Fruit fly (Drosophila melanogaster) whole organism, embryonic: ENCODE results near the gene CG32483.

Experiments
- ATbp ChIP-seq: fragments of 200-800 bp; sonication (Bioruptor generic); optimal IDR thresholded peaks from 2 replicates; lab custom pipeline; 2017; ENCODE audit warnings: missing biosample characterization, mild to moderate bottlenecking, missing genetic modification characterization, missing genetic modification reagents
- Blimp-1 ChIP-seq: fragments of 200-800 bp; sonication (Bioruptor generic); optimal IDR thresholded peaks from 3 replicates; lab custom pipeline; 2018; ENCODE audit warnings: missing biosample characterization, missing genetic modification characterization, mild to moderate bottlenecking, moderate library complexity, missing genetic modification reagents
- CG10543 ChIP-seq: fragments of 200-800 bp; sonication (Bioruptor generic); optimal IDR thresholded peaks from 3 replicates; lab custom pipeline; 2017; ENCODE audit warnings: missing biosample characterization, mild to moderate bottlenecking, missing genetic modification characterization, moderate library complexity
- CG11504 ChIP-seq: fragments of 200-800 bp; sonication (Bioruptor generic); optimal IDR thresholded peaks from 3 replicates; lab custom pipeline; 2019; ENCODE audit warnings: missing biosample characterization, mild to moderate bottlenecking, missing genetic modification characterization, moderate library complexity
- CG13775 ChIP-seq: fragments of 200-800 bp; sonication (Bioruptor generic); optimal IDR thresholded peaks from 3 replicates; lab custom pipeline; 2017; ENCODE audit warnings: missing biosample characterization, mild to moderate bottlenecking, missing genetic modification characterization
- CG15011 ChIP-seq: fragments of 200-800 bp; sonication (Bioruptor generic); optimal IDR thresholded peaks from 3 replicates; lab custom pipeline; 2018; ENCODE audit warnings: missing biosample characterization, mild to moderate bottlenecking, missing genetic modification characterization
- CG1647 ChIP-seq: fragments of 200-800 bp; sonication (Bioruptor generic); optimal IDR thresholded peaks from 3 replicates; lab custom pipeline; 2016; ENCODE audit warnings: missing biosample characterization, missing genetic modification characterization
- CG17829 ChIP-seq: fragments of 200-800 bp; optimal IDR thresholded peaks from 2 replicates; lab custom pipeline; 2019; ENCODE audit warnings: missing biosample characterization, mild to moderate bottlenecking, missing genetic modification characterization, moderate library complexity
- CG2889 ChIP-seq: fragments of 200-800 bp; sonication (Bioruptor generic); IDR thresholded peaks from 3 replicates; pipeline ENCODE4 v1.3.6; 2022; ENCODE audit warnings: missing biosample characterization, missing genetic modification characterization
- CG32532 ChIP-seq: fragments of 200-800 bp; sonication (Bioruptor generic); IDR thresholded peaks from 2 replicates; pipeline ENCODE4 v1.3.6; 2022; ENCODE audit warnings: missing biosample characterization, missing genetic modification characterization
- CG3838 ChIP-seq: fragments of 200-800 bp; sonication (Bioruptor generic); optimal IDR thresholded peaks from 3 replicates; lab custom pipeline; 2016; ENCODE audit warnings: missing biosample characterization, missing genetic modification characterization
- CG42726 ChIP-seq: fragments of 200-800 bp; sonication (Bioruptor generic); IDR thresholded peaks from 2 replicates; pipeline ENCODE4 v1.3.6; 2022; ENCODE audit warnings: missing biosample characterization, missing genetic modification characterization; ENCODE audit not compliant: partially characterized antibody
- CG4424 ChIP-seq: fragments of 200-800 bp; sonication (Bioruptor generic); optimal IDR thresholded peaks from 3 replicates; lab custom pipeline; 2016; ENCODE audit warnings: missing biosample characterization, missing genetic modification characterization
- CG4820 ChIP-seq: fragments of 200-800 bp; sonication (Bioruptor generic); optimal IDR thresholded peaks from 3 replicates; lab custom pipeline; 2016; ENCODE audit warnings: missing biosample characterization, missing genetic modification characterization
- CG6791 ChIP-seq: fragments of 200-800 bp; sonication (Bioruptor generic); IDR thresholded peaks from 3 replicates; pipeline ENCODE4 v1.3.6; 2022; ENCODE audit warnings: missing biosample characterization, missing genetic modification characterization; ENCODE audit not compliant: partially characterized antibody
- CG7963 ChIP-seq: fragments of 200-800 bp; sonication (Bioruptor generic); IDR thresholded peaks from 3 replicates; pipeline ENCODE4 v1.3.6; 2022; ENCODE audit warnings: missing biosample characterization, missing genetic modification characterization; ENCODE audit not compliant: partially characterized antibody
- CoRest ChIP-seq: fragments of 200-800 bp; sonication (Bioruptor generic); optimal IDR thresholded peaks from 3 replicates; lab custom pipeline; 2018; ENCODE audit warnings: missing biosample characterization, mild to moderate bottlenecking, missing genetic modification characterization, moderate library complexity
- D19B ChIP-seq: fragments of 200-800 bp; sonication (Bioruptor generic); optimal IDR thresholded peaks from 2 replicates; lab custom pipeline; 2017; ENCODE audit warnings: missing biosample characterization, mild to moderate bottlenecking, missing genetic modification characterization
- Ets65A ChIP-seq: fragments of 200-800 bp; sonication (Bioruptor generic); peaks from one replicate; lab custom pipeline; 2016; ENCODE audit warnings: missing biosample characterization, missing genetic modification characterization
- Fer3 ChIP-seq: fragments of 200-800 bp; sonication (Bioruptor generic); optimal IDR thresholded peaks from 2 replicates; lab custom pipeline; 2018; ENCODE audit warnings: missing biosample characterization, mild to moderate bottlenecking, missing genetic modification characterization, moderate library complexity
- H15 ChIP-seq: fragments of 200-800 bp; sonication (Bioruptor generic); IDR thresholded peaks from 3 replicates; pipeline ENCODE4 v1.3.6; 2022; ENCODE audit warnings: missing biosample characterization, missing genetic modification characterization
- HHEX ChIP-seq: fragments of 200-800 bp; sonication (Bioruptor generic); optimal IDR thresholded peaks from 3 replicates; lab custom pipeline; 2017; ENCODE audit warnings: missing biosample characterization, mild to moderate bottlenecking, missing genetic modification characterization, missing genetic modification reagents
- HLH3B ChIP-seq: fragments of 200-800 bp; sonication (Bioruptor generic); IDR thresholded peaks from 2 replicates; pipeline ENCODE4 v1.3.6; 2022; ENCODE audit warnings: missing biosample characterization, missing genetic modification characterization
- Med ChIP-seq: fragments of 200-800 bp; sonication (Bioruptor generic); peaks from one replicate; lab custom pipeline; 2016; ENCODE audit warnings: missing biosample characterization, missing genetic modification characterization, mild to moderate bottlenecking, inconsistent platforms, moderate library complexity
- Scr ChIP-seq: fragments of 200-800 bp; sonication (Bioruptor generic); IDR thresholded peaks from 2 replicates; pipeline ENCODE4 v1.3.6; 2022; ENCODE audit warnings: missing biosample characterization, missing genetic modification characterization; ENCODE audit not compliant: partially characterized antibody
- Trl ChIP-seq, 3 experiments: fragments of >200 bp in 2 of 3; fragments of 200-800 bp in 1 of 3; sonication (Bioruptor generic) in 1 of 3; optimal IDR thresholded peaks; 2 replicates in 1 of 3; 3 replicates in 2 of 3; lab custom pipeline; 2016 to 2017; ENCODE audit warnings: missing biosample characterization in 1 of 3, missing genetic modification characterization in 1 of 3
- Usf ChIP-seq: fragments of 200-800 bp; sonication (Bioruptor generic); optimal IDR thresholded peaks from 2 replicates; lab custom pipeline; 2017; ENCODE audit warnings: missing genotype, missing biosample characterization, missing genetic modification characterization
- YL-1 ChIP-seq: fragments of 200-800 bp; sonication (Bioruptor generic); optimal IDR thresholded peaks from 3 replicates; lab custom pipeline; 2017; ENCODE audit warnings: missing biosample characterization, mild to moderate bottlenecking, missing genetic modification characterization
- abd-A ChIP-seq: fragments of 200-800 bp; sonication (Bioruptor generic); optimal IDR thresholded peaks from 3 replicates; lab custom pipeline; 2019; ENCODE audit warnings: missing biosample characterization, mild to moderate bottlenecking, missing genetic modification characterization, moderate library complexity
- amos ChIP-seq: fragments of 200-800 bp; sonication (Bioruptor generic); IDR thresholded peaks from 2 replicates; pipeline ENCODE4 v1.3.6; 2022; ENCODE audit warnings: missing biosample characterization, missing genetic modification characterization; ENCODE audit not compliant: partially characterized antibody
- bab2 ChIP-seq: fragments of 200-800 bp; sonication (Bioruptor generic); optimal IDR thresholded peaks from 2 replicates; lab custom pipeline; 2016; ENCODE audit warnings: missing biosample characterization, missing genetic modification characterization
- caup ChIP-seq: fragments of 200-800 bp; sonication (Bioruptor generic); optimal IDR thresholded peaks from 3 replicates; lab custom pipeline; 2017; ENCODE audit warnings: missing biosample characterization, mild to moderate bottlenecking, missing genetic modification characterization, moderate library complexity; ENCODE audit not compliant: severe bottlenecking
- dati ChIP-seq: fragments of 200-800 bp; sonication (Bioruptor generic); IDR thresholded peaks from 2 replicates; pipeline ENCODE4 v1.3.6; 2022; ENCODE audit warnings: missing biosample characterization, missing genetic modification characterization
- ewg ChIP-seq: fragments of 200-800 bp; sonication (Bioruptor generic); optimal IDR thresholded peaks from 3 replicates; lab custom pipeline; 2017; ENCODE audit warnings: mild to moderate bottlenecking, missing biosample characterization, missing genetic modification reagents, missing genetic modification characterization
- fu2 ChIP-seq: fragments of 200-800 bp; sonication (Bioruptor generic); optimal IDR thresholded peaks from 2 replicates; lab custom pipeline; 2016; ENCODE audit warnings: missing biosample characterization, missing genetic modification characterization
- gce ChIP-seq: fragments of 200-800 bp; sonication (Bioruptor generic); IDR thresholded peaks from 3 replicates; pipeline ENCODE4 v1.3.6; 2022; ENCODE audit warnings: missing biosample characterization, missing genetic modification characterization
- gsb-n ChIP-seq: fragments of 200-800 bp; sonication (Bioruptor generic); optimal IDR thresholded peaks from 3 replicates; lab custom pipeline; 2018; ENCODE audit warnings: missing biosample characterization, mild to moderate bottlenecking, missing genetic modification characterization
- hbn ChIP-seq: fragments of 200-800 bp; sonication (Bioruptor generic); IDR thresholded peaks from 2 replicates; pipeline ENCODE4 v1.3.6; 2022; ENCODE audit warnings: missing biosample characterization, missing genetic modification characterization; ENCODE audit not compliant: partially characterized antibody
- jing ChIP-seq: fragments of 200-800 bp; sonication (Bioruptor generic); optimal IDR thresholded peaks from 2 replicates; lab custom pipeline; 2018; ENCODE audit warnings: missing biosample characterization, mild to moderate bottlenecking, missing genetic modification characterization
- pita ChIP-seq: fragments of 200-800 bp; sonication (Bioruptor generic); optimal IDR thresholded peaks from 2 replicates; lab custom pipeline; 2017; ENCODE audit warnings: missing biosample characterization, mild to moderate bottlenecking, missing genetic modification characterization
- pzg ChIP-seq: fragments of 200-800 bp; sonication (Bioruptor generic); optimal IDR thresholded peaks from 3 replicates; lab custom pipeline; 2018; ENCODE audit warnings: missing biosample characterization, mild to moderate bottlenecking, missing genetic modification characterization, moderate library complexity
- ranshi ChIP-seq: fragments of 200-800 bp; sonication (Bioruptor generic); IDR thresholded peaks from 2 replicates; pipeline ENCODE4 v1.3.6; 2022; ENCODE audit warnings: missing biosample characterization, missing genetic modification characterization
- sens ChIP-seq: fragments of 200-800 bp; sonication (Bioruptor generic); peaks from one replicate; lab custom pipeline; 2016; ENCODE audit warnings: missing biosample characterization, missing genetic modification characterization
- sima ChIP-seq: fragments of 200-800 bp; sonication (Bioruptor generic); optimal IDR thresholded peaks from 2 replicates; lab custom pipeline; 2016; ENCODE audit warnings: missing biosample characterization, missing genetic modification characterization
- slbo ChIP-seq: fragments of 200-800 bp; sonication (Bioruptor generic); IDR thresholded peaks from 2 replicates; pipeline ENCODE4 v1.3.6; 2022; ENCODE audit warnings: missing biosample characterization, missing genetic modification characterization
- tll ChIP-seq, 2 experiments: fragments of 200-800 bp in 1 of 2; fragments of >200 bp in 1 of 2; sonication (Bioruptor generic) in 1 of 2; optimal IDR thresholded peaks; 2 replicates each; lab custom pipeline; 2017 to 2019; ENCODE audit warnings: missing biosample characterization in 2 of 2, missing genetic modification characterization in 2 of 2, mild to moderate bottlenecking in 1 of 2, moderate library complexity in 1 of 2
- wek ChIP-seq: fragments of 200-800 bp; sonication (Bioruptor generic); optimal IDR thresholded peaks from 3 replicates; lab custom pipeline; 2018; ENCODE audit warnings: missing biosample characterization, mild to moderate bottlenecking, missing genetic modification characterization, moderate library complexity

Gene CG32483

dm6 chr3L:648155-649024 lies 41.5 kb downstream of the CG32483 start, which contains the start of gene Gale (continued):
- TF ChIP-seq pzg (GFP tag; lab: Kevin White, UChicago) (peak; percentile 70), CG42726 (peak; percentile 45; the same call in 1 of the 2 replicates), CG7963 (GFP tag; lab: Robert Waterston, UW) (0 out of 3 replicates have a peak, but pooled peaks have one; percentile 12), bab2 (GFP tag; lab: Kevin White, UChicago) (peak; percentile 68), CG15011 (no peak), CG1647 (GFP tag; lab: Kevin White, UChicago) (peak; percentile 8), HHEX (GFP tag; lab: Kevin White, UChicago) (no peak), YL-1 (GFP tag; lab: Kevin White, UChicago) (no peak), CoRest (tag; lab: Kevin White, UChicago) (no peak), gce (GFP tag; lab: Robert Waterston, UW) (no peak), CG32532 (GFP tag; lab: Robert Waterston, UW) (peak; percentile 24; the same call in 1 of the 2 replicates), jing (GFP tag; lab: Kevin White, UChicago) (no peak), Trl (optimal IDR thresholded peaks at IDR 0.05; lab: Kevin White, UChicago) (peak; percentile 63 to 80), Trl (GFP tag; optimal IDR thresholded peaks at IDR 0.05; lab: Kevin White, UChicago) (no peak), sens (GFP tag; lab: Kevin White, UChicago) (peak; percentile 65), ewg (GFP tag; lab: Kevin White, UChicago) (no peak), ATbp (no peak), Fer3 (tag; lab: Kevin White, UChicago) (no peak), Ets65A (peak; percentile 86), Med (GFP tag; lab: Kevin White, UChicago) (peak; percentile 90), amos (GFP tag; lab: Robert Waterston, UW) (peak; percentile 73), CG11504 (peak; percentile 2), Scr (GFP tag; lab: Robert Waterston, UW) (peak; percentile 70), CG2889 (GFP tag; lab: Robert Waterston, UW) (no peak), D19B (GFP tag; lab: Kevin White, UChicago) (no peak), CG13775 (GFP tag; lab: Kevin White, UChicago) (no peak), H15 (GFP tag; lab: Robert Waterston, UW) (no peak), CG10543 (GFP tag; lab: Kevin White, UChicago) (peak; percentile 63), CG4424 (GFP tag; lab: Kevin White, UChicago) (peak; percentile 40), ranshi (GFP tag; lab: Robert Waterston, UW) (0 out of 2 replicates have a peak, but pooled peaks have one; percentile 13), gsb-n (no peak), pita (GFP tag; lab: Kevin White, UChicago) (no peak), wek (GFP tag; lab: Kevin White, UChicago) (no peak), hbn (GFP tag; lab: Robert Waterston, UW) (peak; percentile 60; the same call in 1 of the 2 replicates), CG6791 (GFP tag; lab: Robert Waterston, UW) (peak; percentile 67), CG17829 (tag; lab: Kevin White, UChicago) (no peak), abd-A (tag; lab: Kevin White, UChicago) (no peak), fu2 (GFP tag; lab: Kevin White, UChicago) (no peak), slbo (GFP tag; lab: Robert Waterston, UW) (peak; percentile 20; the same call in 1 of the 2 replicates), Blimp-1 (no peak), CG3838 (no peak), sima (GFP tag; lab: Kevin White, UChicago) (no peak), caup (GFP tag; lab: Kevin White, UChicago) (peak; percentile 5), HLH3B (GFP tag; lab: Robert Waterston, UW) (peak; percentile 20; the same call in 1 of the 2 replicates), dati (GFP tag; lab: Robert Waterston, UW) (no peak), tll (GFP tag; optimal IDR thresholded peaks at IDR 0.05; lab: Kevin White, UChicago) (no peak), CG4820 (GFP tag; lab: Kevin White, UChicago) (no peak), Usf (no peak)
